Worm (Caenorhabditis elegans) whole organism, late embryonic: ENCODE measurements around the gene C05D12.3.

Source experiments
- ceh-14 ChIP-seq: sonication (generic microtip); optimal IDR thresholded peaks from 2 replicates; lab custom pipeline; 2016; ENCODE audit warnings: missing genotype, missing genetic modification characterization, missing compliant biosample characterization
- ceh-2 ChIP-seq: sonication (generic microtip); optimal IDR thresholded peaks from 2 replicates; lab custom pipeline; 2016; ENCODE audit warnings: missing genotype, missing genetic modification characterization, missing compliant biosample characterization
- ceh-34 ChIP-seq: sonication (generic microtip); optimal IDR thresholded peaks from 2 replicates; lab custom pipeline; 2016; ENCODE audit warnings: mild to moderate bottlenecking, missing genetic modification characterization, missing compliant biosample characterization
- ets-4 ChIP-seq: sonication (generic microtip); optimal IDR thresholded peaks from 2 replicates; lab custom pipeline; 2016; ENCODE audit warnings: missing genetic modification characterization, missing compliant biosample characterization
- fax-1 ChIP-seq: sonication (generic microtip); optimal IDR thresholded peaks from 2 replicates; lab custom pipeline; 2016; ENCODE audit warnings: missing genotype, missing genetic modification characterization, missing compliant biosample characterization
- lin-11 ChIP-seq: fragments of 200-800 bp; sonication (Bioruptor generic); optimal IDR thresholded peaks from 2 replicates; lab custom pipeline; 2018; ENCODE audit warnings: mild to moderate bottlenecking, missing genetic modification characterization, missing compliant biosample characterization
- pqm-1 ChIP-seq: sonication (generic microtip); optimal IDR thresholded peaks from 2 replicates; lab custom pipeline; 2016; ENCODE audit warnings: missing genetic modification characterization, missing compliant biosample characterization
- ttx-3 ChIP-seq: sonication (generic microtip); optimal IDR thresholded peaks from 2 replicates; lab custom pipeline; 2016; ENCODE audit warnings: missing genetic modification reagents, missing genetic modification characterization, missing compliant biosample characterization

ce11 chrII:11463899-11464298 is 38.8 kb downstream of the C05D12.3 start:
- TF ChIP-seq ttx-3 (tag; lab: Kevin White, UChicago), result no peak
- no peak for TF ChIP-seq ceh-2 (tag; lab: Kevin White, UChicago)
- TF ChIP-seq ets-4 (tag; lab: Kevin White, UChicago), result no peak
- no peak for TF ChIP-seq lin-11
- no peak for TF ChIP-seq pqm-1 (tag; lab: Kevin White, UChicago)
- TF ChIP-seq fax-1 (tag; lab: Kevin White, UChicago), result no peak
- no peak for TF ChIP-seq ceh-34
- no peak for TF ChIP-seq ceh-14
